Worm (Caenorhabditis elegans): ENCODE data around the gene F57B9.8.

DNA sequence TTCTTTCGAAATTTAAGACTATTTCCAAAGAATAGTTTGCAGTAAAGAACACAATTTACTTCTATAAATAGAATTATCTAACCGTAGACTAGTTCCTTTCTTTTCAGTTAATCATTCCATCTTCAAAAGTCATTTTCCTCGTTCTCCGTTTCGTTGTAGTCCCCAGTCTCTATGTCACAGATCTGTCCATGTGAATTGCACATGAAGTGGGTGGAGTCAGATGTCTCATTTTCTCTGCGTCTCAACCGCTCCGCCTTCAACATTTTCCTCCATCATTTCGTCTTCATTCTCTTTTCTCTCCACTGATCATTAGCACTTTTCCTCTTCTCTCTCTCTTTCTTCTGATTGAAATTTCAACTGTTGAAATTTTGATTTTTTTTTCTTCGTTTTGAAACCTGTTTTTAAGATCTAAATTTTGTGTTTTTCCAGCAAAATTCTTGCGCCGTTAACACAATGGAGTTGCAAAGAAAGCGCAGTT lies 37.5 kb downstream of the F57B9.8 start, which contains the start of gene T07E3.4:
- no peak for TF ChIP-seq ztf-23 (GFP tag; IDR thresholded peaks at IDR 0.05)
- no peak for TF ChIP-seq ztf-29 (GFP tag; IDR thresholded peaks at IDR 0.05)
- TF ChIP-seq flt-1 (GFP tag; IDR thresholded peaks at IDR 0.05) = no peak
- no peak for TF ChIP-seq klf-2 (GFP tag; conservative IDR thresholded peaks at IDR 0.05)
- no peak for TF ChIP-seq cog-1 (tag; optimal IDR thresholded peaks at IDR 0.05)
- TF ChIP-seq tab-1 (GFP tag; IDR thresholded peaks at IDR 0.05) = no peak
